Worm (Caenorhabditis elegans) whole organism, L2 larva: Measurements from ENCODE around the gene K02D10.2.

Source experiments
- C34F6.9 ChIP-seq: fragments of 150-350 bp; optimal IDR thresholded peaks from 2 replicates; lab custom pipeline; 2014; ENCODE audit warnings: missing biosample characterization, missing genetic modification characterization
- F13H6.1 ChIP-seq: sonication (generic microtip); optimal IDR thresholded peaks from 2 replicates; lab custom pipeline; 2016; ENCODE audit warnings: missing genetic modification characterization, missing compliant biosample characterization
- R02D3.7 ChIP-seq: fragments of 150-350 bp; optimal IDR thresholded peaks from 2 replicates; lab custom pipeline; 2014; ENCODE audit warnings: missing biosample characterization, missing genetic modification characterization
- Y55F3AM.14 ChIP-seq: fragments of 200-800 bp; sonication (Bioruptor generic); optimal IDR thresholded peaks from 2 replicates; lab custom pipeline; 2018; ENCODE audit warnings: mild to moderate bottlenecking, missing genetic modification characterization, missing compliant biosample characterization
- ZK546.5 ChIP-seq: sonication (generic microtip); optimal IDR thresholded peaks from 2 replicates; lab custom pipeline; 2017; ENCODE audit warnings: missing biosample characterization, missing genetic modification characterization
- alr-1 ChIP-seq: fragments of 150-350 bp; optimal IDR thresholded peaks from 2 replicates; lab custom pipeline; 2014; ENCODE audit warnings: missing biosample characterization, missing genetic modification characterization
- aly-2 ChIP-seq: fragments of 150-350 bp; optimal IDR thresholded peaks from 2 replicates; lab custom pipeline; 2014; ENCODE audit warnings: missing biosample characterization, missing genetic modification characterization
- ama-1 ChIP-seq: fragments of 150-350 bp; optimal IDR thresholded peaks from 2 replicates; lab custom pipeline; 2018; ENCODE audit warnings: inconsistent platforms
- blmp-1 ChIP-seq: sonication (generic microtip); optimal IDR thresholded peaks from 2 replicates; lab custom pipeline; 2017; ENCODE audit warnings: missing genetic modification characterization, mild to moderate bottlenecking, missing compliant biosample characterization, antibody characterized with exemption, moderate library complexity; ENCODE audit not compliant: insufficient read depth
- ceh-16 ChIP-seq: fragments of 150-350 bp; optimal IDR thresholded peaks from 2 replicates; lab custom pipeline; 2014; ENCODE audit warnings: missing biosample characterization, missing genetic modification characterization
- crh-2 ChIP-seq: sonication (generic microtip); optimal IDR thresholded peaks from 2 replicates; lab custom pipeline; 2017; ENCODE audit warnings: missing biosample characterization, missing genetic modification characterization
- dmd-4 ChIP-seq: sonication (generic microtip); optimal IDR thresholded peaks from 2 replicates; lab custom pipeline; 2017; ENCODE audit warnings: missing biosample characterization, missing genetic modification characterization
- egl-27 ChIP-seq: sonication (generic microtip); optimal IDR thresholded peaks from 3 replicates; lab custom pipeline; 2017; ENCODE audit warnings: missing biosample characterization, missing genetic modification reagents, missing genetic modification characterization
- elt-1 ChIP-seq: fragments of 150-350 bp; optimal IDR thresholded peaks from 2 replicates; lab custom pipeline; 2014; ENCODE audit warnings: missing biosample characterization, missing genetic modification characterization
- elt-3 ChIP-seq: sonication (generic microtip); optimal IDR thresholded peaks from 2 replicates; lab custom pipeline; 2017; ENCODE audit warnings: missing biosample characterization, missing genetic modification characterization
- fos-1 ChIP-seq: fragments of 150-350 bp; optimal IDR thresholded peaks from 2 replicates; lab custom pipeline; 2014; ENCODE audit warnings: missing biosample characterization, missing genetic modification characterization
- gmeb-1 ChIP-seq: fragments of 150-350 bp; optimal IDR thresholded peaks from 2 replicates; lab custom pipeline; 2014; ENCODE audit warnings: missing biosample characterization, missing genetic modification characterization
- lin-11 ChIP-seq: fragments of 150-350 bp; sonication (generic microtip); optimal IDR thresholded peaks from 2 replicates; lab custom pipeline; 2014; ENCODE audit warnings: missing biosample characterization, missing genetic modification characterization, inconsistent platforms, mixed read lengths
- lsy-2 ChIP-seq, 2 experiments: fragments of 150-350 bp in 1 of 2; sonication (generic microtip) in 1 of 2; optimal IDR thresholded peaks; 2 replicates each; lab custom pipeline; 2014 to 2017; ENCODE audit warnings: missing biosample characterization in 2 of 2, missing genetic modification characterization in 2 of 2
- mab-5 ChIP-seq: fragments of 150-350 bp; optimal IDR thresholded peaks from 2 replicates; lab custom pipeline; 2014; ENCODE audit warnings: missing biosample characterization, missing genetic modification characterization
- mbf-1 ChIP-seq: sonication (generic microtip); optimal IDR thresholded peaks from 2 replicates; lab custom pipeline; 2017; ENCODE audit warnings: missing biosample characterization, missing genetic modification characterization
- mdl-1 ChIP-seq, 2 experiments: fragments of 150-350 bp in 1 of 2; sonication (generic microtip) in 1 of 2; optimal IDR thresholded peaks; 2 replicates each; lab custom pipeline; 2017; ENCODE audit warnings: missing biosample characterization in 2 of 2, missing genetic modification characterization in 2 of 2
- nhr-10 ChIP-seq: sonication (generic microtip); optimal IDR thresholded peaks from 2 replicates; lab custom pipeline; 2017; ENCODE audit warnings: missing biosample characterization, missing genetic modification characterization
- nhr-12 ChIP-seq: fragments of 150-350 bp; optimal IDR thresholded peaks from 2 replicates; lab custom pipeline; 2014; ENCODE audit warnings: missing biosample characterization, missing genetic modification characterization
- nhr-129 ChIP-seq: fragments of 150-350 bp; optimal IDR thresholded peaks from 2 replicates; lab custom pipeline; 2014; ENCODE audit warnings: missing biosample characterization, missing genetic modification characterization
- nhr-21 ChIP-seq: fragments of 150-350 bp; optimal IDR thresholded peaks from 2 replicates; lab custom pipeline; 2014; ENCODE audit warnings: missing biosample characterization, missing genetic modification characterization
- nhr-23 ChIP-seq: fragments of 150-350 bp; optimal IDR thresholded peaks from 2 replicates; lab custom pipeline; 2014; ENCODE audit warnings: missing biosample characterization, missing genetic modification reagents, missing genetic modification characterization
- nhr-25 ChIP-seq: fragments of 150-350 bp; sonication (generic microtip); optimal IDR thresholded peaks from 3 replicates; lab custom pipeline; 2014; ENCODE audit warnings: missing biosample characterization, missing genetic modification characterization
- nhr-6 ChIP-seq: fragments of 150-350 bp; optimal IDR thresholded peaks from 2 replicates; lab custom pipeline; 2014; ENCODE audit warnings: missing biosample characterization, missing genetic modification characterization
- nhr-77 ChIP-seq: fragments of 150-350 bp; optimal IDR thresholded peaks from 2 replicates; lab custom pipeline; 2014; ENCODE audit warnings: missing biosample characterization, missing genetic modification characterization
- peb-1 ChIP-seq: fragments of 150-350 bp; optimal IDR thresholded peaks from 2 replicates; lab custom pipeline; 2014; ENCODE audit warnings: missing biosample characterization, missing genetic modification characterization
- sem-4 ChIP-seq: fragments of 150-350 bp; optimal IDR thresholded peaks from 2 replicates; lab custom pipeline; 2014; ENCODE audit warnings: missing biosample characterization, missing genetic modification reagents, missing genetic modification characterization
- skn-1 ChIP-seq: sonication (generic microtip); optimal IDR thresholded peaks from 2 replicates; lab custom pipeline; 2017; ENCODE audit warnings: missing biosample characterization, missing genetic modification characterization
- sma-3 ChIP-seq: sonication (generic microtip); optimal IDR thresholded peaks from 2 replicates; lab custom pipeline; 2016; ENCODE audit warnings: missing genetic modification reagents, missing genetic modification characterization, missing compliant biosample characterization
- sma-9 ChIP-seq, 2 experiments: fragments of 150-350 bp in 1 of 2; sonication (generic microtip) in 1 of 2; optimal IDR thresholded peaks; 2 replicates each; lab custom pipeline; 2014 to 2016; ENCODE audit warnings: missing genetic modification characterization in 2 of 2, mild to moderate bottlenecking in 1 of 2, missing biosample characterization in 1 of 2, missing compliant biosample characterization in 1 of 2, missing genetic modification reagents in 1 of 2, moderate library complexity in 1 of 2
- snpc-4 ChIP-seq: fragments of 150-350 bp; optimal IDR thresholded peaks from 2 replicates; lab custom pipeline; 2014; ENCODE audit warnings: missing biosample characterization, missing genetic modification characterization
- unc-39 ChIP-seq: fragments of 150-350 bp; optimal IDR thresholded peaks from 2 replicates; lab custom pipeline; 2014; ENCODE audit warnings: missing biosample characterization, missing genetic modification characterization
- unc-55 ChIP-seq: fragments of 150-350 bp; sonication (generic microtip); optimal IDR thresholded peaks from 3 replicates; lab custom pipeline; 2014; ENCODE audit warnings: missing biosample characterization, missing genetic modification reagents, missing genetic modification characterization
- unc-62 ChIP-seq: fragments of 150-350 bp; optimal IDR thresholded peaks from 2 replicates; lab custom pipeline; 2014; ENCODE audit warnings: missing biosample characterization, missing genetic modification reagents, missing genetic modification characterization
- zag-1 ChIP-seq: fragments of 150-350 bp; optimal IDR thresholded peaks from 2 replicates; lab custom pipeline; 2014; ENCODE audit warnings: missing biosample characterization, missing genetic modification characterization
- ztf-1 ChIP-seq: fragments of 200-800 bp; sonication (Bioruptor generic); conservative IDR thresholded peaks from 2 replicates; pipeline ENCODE4 v1.3.6; 2022; ENCODE audit warnings: missing genetic modification characterization, missing compliant biosample characterization
- ztf-11 ChIP-seq: sonication (generic microtip); optimal IDR thresholded peaks from 2 replicates; lab custom pipeline; 2017; ENCODE audit warnings: missing biosample characterization, missing genetic modification characterization

The K02D10.2 gene

ce11 chrIII:8749487-8749886 lies 21.6 kb downstream of the K02D10.2 start, which contains the start of gene sma-2:
sma-2 (plus strand) TSS chrIII:8749680.
- TF ChIP-seq skn-1 (tag; lab: Kevin White, UChicago) (no peak), unc-62 (GFP tag; lab: Kevin White, UChicago) (no peak), alr-1 (tag; lab: Kevin White, UChicago) (no peak), nhr-25 (tag; lab: Kevin White, UChicago) (peak; percentile 74), ZK546.5 (tag; lab: Kevin White, UChicago) (no peak), gmeb-1 (tag; lab: Kevin White, UChicago) (peak; percentile 72), C34F6.9 (tag; lab: Kevin White, UChicago) (peak; percentile 29), ztf-11 (no peak), unc-39 (tag; lab: Kevin White, UChicago) (no peak), nhr-77 (tag; lab: Kevin White, UChicago) (no peak), R02D3.7 (tag; lab: Kevin White, UChicago) (no peak), F13H6.1 (peak; percentile 88), nhr-12 (tag; lab: Kevin White, UChicago) (no peak), egl-27 (peak; percentile 15), sma-9 (GFP tag; optimal IDR thresholded peaks at IDR 0.05; lab: Kevin White, UChicago) (peak; percentile 91), sma-9 (tag; optimal IDR thresholded peaks at IDR 0.05; lab: Kevin White, UChicago) (no peak), aly-2 (no peak), peb-1 (tag; lab: Kevin White, UChicago) (no peak), lin-11 (tag; lab: Kevin White, UChicago) (no peak), nhr-129 (tag; lab: Kevin White, UChicago) (peak; percentile 68), Y55F3AM.14 (GFP tag; lab: Kevin White, UChicago) (no peak), dmd-4 (tag; lab: Kevin White, UChicago) (no peak), crh-2 (peak; percentile 85), mab-5 (tag; lab: Kevin White, UChicago) (no peak), fos-1 (tag; lab: Kevin White, UChicago) (peak; percentile 98), unc-55 (GFP tag; lab: Kevin White, UChicago) (no peak), lsy-2 (tag; optimal IDR thresholded peaks at IDR 0.05; lab: Kevin White, UChicago) (peak in 1 of 2 experiments; percentile 45), ceh-16 (no peak), mdl-1 (tag; optimal IDR thresholded peaks at IDR 0.05; lab: Kevin White, UChicago) (peak in 1 of 2 experiments; percentile 16), ama-1 (lab: Kevin White, UChicago) (no peak), nhr-21 (tag; lab: Kevin White, UChicago) (peak; percentile 52), sma-3 (GFP tag; lab: Kevin White, UChicago) (peak; percentile 99)

- TF ChIP-seq sma-3 (GFP tag; lab: Kevin White, UChicago) (peak; percentile 40), R02D3.7 (tag; lab: Kevin White, UChicago) (no peak), crh-2 (peak; percentile 69), ceh-16 (no peak), nhr-10 (tag; lab: Kevin White, UChicago) (no peak), unc-62 (GFP tag; lab: Kevin White, UChicago) (no peak), alr-1 (tag; lab: Kevin White, UChicago) (no peak), C34F6.9 (tag; lab: Kevin White, UChicago) (no peak), ztf-1 (GFP tag; lab: Robert Waterston, UW) (no peak), dmd-4 (tag; lab: Kevin White, UChicago) (no peak), lin-11 (tag; lab: Kevin White, UChicago) (no peak), snpc-4 (tag; lab: Kevin White, UChicago) (no peak), nhr-77 (tag; lab: Kevin White, UChicago) (no peak), Y55F3AM.14 (GFP tag; lab: Kevin White, UChicago) (no peak), unc-39 (tag; lab: Kevin White, UChicago) (no peak), elt-1 (no peak), ama-1 (lab: Kevin White, UChicago) (no peak), elt-3 (tag; lab: Kevin White, UChicago) (no peak), zag-1 (tag; lab: Kevin White, UChicago) (no peak), ztf-11 (no peak), blmp-1 (tag; lab: Kevin White, UChicago) (no peak), nhr-6 (tag; lab: Kevin White, UChicago) (no peak), F13H6.1 (peak; percentile 41), mab-5 (tag; lab: Kevin White, UChicago) (no peak), nhr-25 (tag; lab: Kevin White, UChicago) (no peak), nhr-129 (tag; lab: Kevin White, UChicago) (no peak), sma-9 (GFP tag; optimal IDR thresholded peaks at IDR 0.05; lab: Kevin White, UChicago) (peak; percentile 22), sma-9 (tag; optimal IDR thresholded peaks at IDR 0.05; lab: Kevin White, UChicago) (no peak), sem-4 (tag; lab: Kevin White, UChicago) (no peak), mdl-1 (tag; optimal IDR thresholded peaks at IDR 0.05; lab: Kevin White, UChicago) (no peak), aly-2 (no peak), gmeb-1 (tag; lab: Kevin White, UChicago) (no peak), nhr-12 (tag; lab: Kevin White, UChicago) (no peak), mbf-1 (no peak), fos-1 (tag; lab: Kevin White, UChicago) (peak; percentile 92), skn-1 (tag; lab: Kevin White, UChicago) (peak; percentile 22), nhr-23 (tag; lab: Kevin White, UChicago) (no peak)
These were observed 22.4 kb downstream of the K02D10.2 start for ce11 chrIII:8748620-8749019.
